Worm (Caenorhabditis elegans) whole organism, L4 larva: ENCODE data around the gene F32D8.13.

Source experiments
- lin-15B ChIP-seq: fragments of 150-350 bp; sonication (generic microtip); optimal IDR thresholded peaks from 3 replicates; lab custom pipeline; 2014; ENCODE audit warnings: missing biosample characterization, missing genetic modification characterization
- mdt-29 ChIP-seq: fragments of 200-800 bp; sonication (Bioruptor generic); IDR thresholded peaks from 2 replicates; pipeline ENCODE4 v1.3.6; 2022; ENCODE audit warnings: missing genetic modification reagents, missing genetic modification characterization, missing compliant biosample characterization
- pha-4 ChIP-seq, 2 experiments: fragments of 150-350 bp in 1 of 2; fragments of 200-800 bp in 1 of 2; sonication (Bioruptor generic) in 1 of 2; IDR thresholded peaks in 1 of 2; optimal IDR thresholded peaks in 1 of 2; 2 replicates each; pipeline versions ENCODE4 v1.3.6 to Lab custom; 2014 to 2022; ENCODE audit warnings: missing genetic modification characterization in 2 of 2, missing genetic modification reagents in 2 of 2, missing biosample characterization in 1 of 2, missing compliant biosample characterization in 1 of 2

ce11 chrV:10860526-10861037 is 35.8 kb downstream of the F32D8.13 start:
- TF ChIP-seq lin-15B (tag; lab: Kevin White, UChicago) (no peak), mdt-29 (GFP tag; lab: Robert Waterston, UW) (no peak), pha-4 (GFP tag; IDR thresholded peaks at IDR 0.05; lab: Robert Waterston, UW) (no peak), pha-4 (tag; optimal IDR thresholded peaks at IDR 0.05; lab: Kevin White, UChicago) (no peak)
